Fruit fly (Drosophila melanogaster): Measurements from ENCODE around the gene Kap-alpha3.

The Kap-alpha3 gene

dm6 chr3R:9593408-9594250, 16.1 kb upstream of the Kap-alpha3 start (continued):
- no peak for TF ChIP-seq CG5953 (GFP tag; IDR thresholded peaks at IDR 0.05)
- no peak for TF ChIP-seq her (GFP tag; optimal IDR thresholded peaks at IDR 0.05)
- no peak for TF ChIP-seq bowl (GFP tag; IDR thresholded peaks at IDR 0.05)
- no peak for TF ChIP-seq NFAT (GFP tag; IDR thresholded peaks at IDR 0.05)
- no peak for TF ChIP-seq Trl (optimal IDR thresholded peaks at IDR 0.05)
- no peak for TF ChIP-seq Trl (GFP tag; optimal IDR thresholded peaks at IDR 0.05)
- peak; percentile 40; the same call in 1 of the 3 replicates for TF ChIP-seq so (GFP tag; IDR thresholded peaks at IDR 0.05)
- TF ChIP-seq B-H1 (GFP tag; IDR thresholded peaks at IDR 0.05), result no peak
- TF ChIP-seq NC2β (GFP tag; optimal IDR thresholded peaks at IDR 0.05), result no peak
- no peak for TF ChIP-seq Myb (GFP tag; optimal IDR thresholded peaks at IDR 0.05)
- peak; percentile 7 for TF ChIP-seq B-H2 (GFP tag; optimal IDR thresholded peaks at IDR 0.05)
- no peak for TF ChIP-seq sisA (GFP tag; IDR thresholded peaks at IDR 0.05)
- TF ChIP-seq chinmo (GFP tag; IDR thresholded peaks at IDR 0.05; ENCODE audit: partially characterized antibody), result peak; percentile 99
- TF ChIP-seq D19A (tag; optimal IDR thresholded peaks at IDR 0.05), result no peak
- no peak for TF ChIP-seq yki (optimal IDR thresholded peaks at IDR 0.05)
- TF ChIP-seq Fer1 (GFP tag; optimal IDR thresholded peaks at IDR 0.05), result no peak
- no peak for TF ChIP-seq Tbp (GFP tag; optimal IDR thresholded peaks at IDR 0.05)
- TF ChIP-seq knrl (GFP tag; IDR thresholded peaks at IDR 0.05; ENCODE audit: partially characterized antibody), result no peak
- TF ChIP-seq Sox100B (GFP tag; optimal IDR thresholded peaks at IDR 0.05), result no peak
- TF ChIP-seq CG10462 (GFP tag; optimal IDR thresholded peaks at IDR 0.05), result no peak
- TF ChIP-seq CG7556 (GFP tag; optimal IDR thresholded peaks at IDR 0.05), result no peak
- peak; percentile 22; the same call in 1 of the 2 replicates for TF ChIP-seq CG13287 (GFP tag; IDR thresholded peaks at IDR 0.05; ENCODE audit: partially characterized antibody)
- no peak for TF ChIP-seq Aef1 (GFP tag; IDR thresholded peaks at IDR 0.05)
- TF ChIP-seq CG1647 (GFP tag; optimal IDR thresholded peaks at IDR 0.05), result no peak
- TF ChIP-seq ken (GFP tag; IDR thresholded peaks at IDR 0.05), result no peak
- TF ChIP-seq CHES-1-like (GFP tag; optimal IDR thresholded peaks at IDR 0.05), result no peak
- TF ChIP-seq CG6765 (GFP tag; optimal IDR thresholded peaks at IDR 0.05), result no peak
- no peak for TF ChIP-seq maf-S (GFP tag; optimal IDR thresholded peaks at IDR 0.05)
- TF ChIP-seq tin (GFP tag; optimal IDR thresholded peaks at IDR 0.05), result no peak
- no peak for TF ChIP-seq Gsc (GFP tag; IDR thresholded peaks at IDR 0.05)
- TF ChIP-seq CG6683 (GFP tag; optimal IDR thresholded peaks at IDR 0.05), result no peak
- no peak for TF ChIP-seq Dip3 (GFP tag; optimal IDR thresholded peaks at IDR 0.05)
- no peak for TF ChIP-seq GATAe (GFP tag; conservative IDR thresholded peaks at IDR 0.05)
- no peak for TF ChIP-seq Sry-β (GFP tag; optimal IDR thresholded peaks at IDR 0.05)
- TF ChIP-seq nmo (GFP tag; optimal IDR thresholded peaks at IDR 0.05), result no peak
- no peak for TF ChIP-seq Opbp (GFP tag; IDR thresholded peaks at IDR 0.05; ENCODE audit: partially characterized antibody)
- peak; percentile 84 for TF ChIP-seq sqz (GFP tag; optimal IDR thresholded peaks at IDR 0.05)
- TF ChIP-seq nerfin-2 (GFP tag; IDR thresholded peaks at IDR 0.05; ENCODE audit: partially characterized antibody), result no peak
- TF ChIP-seq CG2129 (GFP tag; IDR thresholded peaks at IDR 0.05; ENCODE audit: partially characterized antibody), result no peak
- TF ChIP-seq CG5245 (GFP tag; optimal IDR thresholded peaks at IDR 0.05), result no peak
- no peak for TF ChIP-seq CG8478 (optimal IDR thresholded peaks at IDR 0.05)
- peak; percentile 70 for TF ChIP-seq Ets65A (GFP tag)
- TF ChIP-seq CG2199 (GFP tag; IDR thresholded peaks at IDR 0.05), result 0 out of 3 replicates have a peak, but pooled peaks have one; percentile 8
- TF ChIP-seq CG33557 (GFP tag; optimal IDR thresholded peaks at IDR 0.05), result no peak
- TF ChIP-seq Xrp1 (GFP tag; IDR thresholded peaks at IDR 0.05), result no peak
- no peak for TF ChIP-seq CG4328 (GFP tag; optimal IDR thresholded peaks at IDR 0.05)
- TF ChIP-seq Camta (GFP tag; optimal IDR thresholded peaks at IDR 0.05), result no peak
- TF ChIP-seq CoRest (tag; optimal IDR thresholded peaks at IDR 0.05), result no peak
- no peak for TF ChIP-seq jigr1 (GFP tag; IDR thresholded peaks at IDR 0.05)
- no peak for TF ChIP-seq Chrac-16 (GFP tag; optimal IDR thresholded peaks at IDR 0.05)
- TF ChIP-seq CG34224 (GFP tag; IDR thresholded peaks at IDR 0.05; ENCODE audit: partially characterized antibody), result no peak
- no peak for TF ChIP-seq fru (optimal IDR thresholded peaks at IDR 0.05)

Data from whole organism, embryonic.